Fruit fly (Drosophila melanogaster): ENCODE data around the gene mab-21.

Gene mab-21

DNA sequence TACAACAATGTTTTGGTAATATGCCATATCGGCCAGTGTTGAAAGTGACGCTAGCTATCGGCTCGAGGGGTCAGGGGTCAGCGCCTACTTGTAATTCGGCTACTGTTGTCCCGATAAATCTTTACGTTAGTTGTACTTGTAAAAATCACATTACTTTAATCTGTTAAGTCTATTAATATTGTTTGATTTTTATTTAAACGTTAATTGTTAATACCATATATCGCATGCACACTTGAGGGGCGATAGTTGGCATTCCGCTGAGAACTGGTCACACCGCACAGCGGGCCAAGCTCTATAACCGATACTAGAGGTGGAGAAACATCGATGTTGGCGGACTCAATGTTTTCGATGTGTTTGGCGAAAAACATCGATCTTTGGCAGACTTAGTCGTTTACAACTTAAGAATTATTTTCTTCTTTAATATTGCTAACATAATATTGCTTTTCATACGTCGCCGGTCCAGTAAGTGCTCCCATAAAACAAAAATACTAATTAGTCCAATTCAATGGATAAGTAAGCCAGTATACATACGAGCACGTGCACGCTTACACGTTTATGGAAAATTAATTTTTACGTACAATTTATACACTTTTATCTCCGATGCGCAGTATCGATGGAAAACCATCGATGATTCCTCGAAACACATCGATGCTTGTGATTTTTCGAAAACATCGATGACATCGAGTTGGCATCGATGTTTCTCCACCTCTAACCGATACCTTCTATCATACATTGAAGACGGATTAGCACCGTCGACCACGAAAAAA lies 24.4 kb upstream of the mab-21 start, which contains the start of the genes rux and MCTS1 (continued):
- TF ChIP-seq CG15073 (GFP tag; optimal IDR thresholded peaks at IDR 0.05) (no peak), CG2875 (GFP tag; optimal IDR thresholded peaks at IDR 0.05) (no peak), Spps (tag; optimal IDR thresholded peaks at IDR 0.05) (no peak), Nf-YC (tag; optimal IDR thresholded peaks at IDR 0.05) (peak; percentile 23), Hr3 (GFP tag; optimal IDR thresholded peaks at IDR 0.05) (peak; percentile 14), Hr39 (optimal IDR thresholded peaks at IDR 0.05) (no peak), CG11456 (GFP tag; IDR thresholded peaks at IDR 0.05) (peak; percentile 74; the same call in 2 of the 3 replicates), CG5245 (GFP tag; optimal IDR thresholded peaks at IDR 0.05) (peak; percentile 2), CoRest (tag; optimal IDR thresholded peaks at IDR 0.05) (peak; percentile 52), CG6854 (GFP tag; optimal IDR thresholded peaks at IDR 0.05) (no peak), CG11247 (GFP tag; IDR thresholded peaks at IDR 0.05) (peak; percentile 55; the same call in 1 of the 2 replicates), CG6272 (GFP tag; IDR thresholded peaks at IDR 0.05) (peak; percentile 53), CG1792 (GFP tag; optimal IDR thresholded peaks at IDR 0.05) (no peak), Fer3 (tag; optimal IDR thresholded peaks at IDR 0.05) (no peak), CG15696 (tag; optimal IDR thresholded peaks at IDR 0.05) (no peak), CG14050 (GFP tag; IDR thresholded peaks at IDR 0.05) (no peak), gem (tag; optimal IDR thresholded peaks at IDR 0.05) (peak; percentile 24), CG4404 (GFP tag; IDR thresholded peaks at IDR 0.05) (peak; percentile 37), jumu (GFP tag; optimal IDR thresholded peaks at IDR 0.05) (peak; percentile 15), CG4820 (GFP tag; optimal IDR thresholded peaks at IDR 0.05) (peak; percentile 14), HmgD (GFP tag; optimal IDR thresholded peaks at IDR 0.05) (no peak), CG1233 (GFP tag; optimal IDR thresholded peaks at IDR 0.05) (no peak), Gug (GFP tag; IDR thresholded peaks at IDR 0.05) (peak; percentile 56; the same call in 2 of the 4 replicates), run (tag; optimal IDR thresholded peaks at IDR 0.05) (no peak), amos (GFP tag; IDR thresholded peaks at IDR 0.05; ENCODE audit: partially characterized antibody) (peak; percentile 94), CG31365 (tag; optimal IDR thresholded peaks at IDR 0.05) (no peak), Lim3 (GFP tag; IDR thresholded peaks at IDR 0.05) (no peak), CG9609 (GFP tag; optimal IDR thresholded peaks at IDR 0.05) (peak; percentile 39), Hmr (GFP tag; optimal IDR thresholded peaks at IDR 0.05) (peak; percentile 9), slbo (GFP tag; IDR thresholded peaks at IDR 0.05) (peak; percentile 55), E2f2 (GFP tag; IDR thresholded peaks at IDR 0.05) (peak; percentile 32; the same call in 1 of the 2 replicates), CG16863 (GFP tag; optimal IDR thresholded peaks at IDR 0.05) (peak; percentile 59), CG3995 (GFP tag; optimal IDR thresholded peaks at IDR 0.05) (peak; percentile 91), Dref (GFP tag; IDR thresholded peaks at IDR 0.05) (peak; percentile 93), CG11560 (tag; IDR thresholded peaks at IDR 0.05) (0 out of 3 replicates have a peak, but pooled peaks have one; percentile 45), CG9797 (GFP tag; optimal IDR thresholded peaks at IDR 0.05) (peak; percentile 80), Lhr (GFP tag; optimal IDR thresholded peaks at IDR 0.05) (peak; percentile 77), lola (GFP tag; optimal IDR thresholded peaks at IDR 0.05) (peak in 1 of 3 experiments; percentile 19), Dip3 (GFP tag; optimal IDR thresholded peaks at IDR 0.05) (peak; percentile 40), CG5180 (GFP tag; optimal IDR thresholded peaks at IDR 0.05) (no peak), CG32532 (GFP tag; IDR thresholded peaks at IDR 0.05) (peak; percentile 44; the same call in 1 of the 2 replicates), crp (GFP tag; optimal IDR thresholded peaks at IDR 0.05) (peak in 1 of 2 experiments; percentile 2), disco-r (GFP tag; optimal IDR thresholded peaks at IDR 0.05) (no peak), bigmax (GFP tag; optimal IDR thresholded peaks at IDR 0.05) (no peak), NfI (GFP tag; optimal IDR thresholded peaks at IDR 0.05) (peak; percentile 2), Ravus (GFP tag; IDR thresholded peaks at IDR 0.05) (no peak), CG14710 (tag; optimal IDR thresholded peaks at IDR 0.05) (peak; percentile 55), CG13296 (GFP tag; optimal IDR thresholded peaks at IDR 0.05) (no peak), bcd (GFP tag; optimal IDR thresholded peaks at IDR 0.05) (peak; percentile 31)
